Worm (Caenorhabditis elegans) whole organism, L2 larva: ENCODE results near the gene F13H10.3.

Experiments
- C34F6.9 ChIP-seq: fragments of 150-350 bp; optimal IDR thresholded peaks from 2 replicates; lab custom pipeline; 2014; ENCODE audit warnings: missing biosample characterization, missing genetic modification characterization
- F13H6.1 ChIP-seq: sonication (generic microtip); optimal IDR thresholded peaks from 2 replicates; lab custom pipeline; 2016; ENCODE audit warnings: missing genetic modification characterization, missing compliant biosample characterization
- R02D3.7 ChIP-seq: fragments of 150-350 bp; optimal IDR thresholded peaks from 2 replicates; lab custom pipeline; 2014; ENCODE audit warnings: missing biosample characterization, missing genetic modification characterization
- Y55F3AM.14 ChIP-seq: fragments of 200-800 bp; sonication (Bioruptor generic); optimal IDR thresholded peaks from 2 replicates; lab custom pipeline; 2018; ENCODE audit warnings: mild to moderate bottlenecking, missing genetic modification characterization, missing compliant biosample characterization
- ZK546.5 ChIP-seq: sonication (generic microtip); optimal IDR thresholded peaks from 2 replicates; lab custom pipeline; 2017; ENCODE audit warnings: missing biosample characterization, missing genetic modification characterization
- alr-1 ChIP-seq: fragments of 150-350 bp; optimal IDR thresholded peaks from 2 replicates; lab custom pipeline; 2014; ENCODE audit warnings: missing biosample characterization, missing genetic modification characterization
- aly-2 ChIP-seq: fragments of 150-350 bp; optimal IDR thresholded peaks from 2 replicates; lab custom pipeline; 2014; ENCODE audit warnings: missing biosample characterization, missing genetic modification characterization
- ama-1 ChIP-seq: fragments of 150-350 bp; optimal IDR thresholded peaks from 2 replicates; lab custom pipeline; 2018; ENCODE audit warnings: inconsistent platforms
- blmp-1 ChIP-seq: sonication (generic microtip); optimal IDR thresholded peaks from 2 replicates; lab custom pipeline; 2017; ENCODE audit warnings: missing genetic modification characterization, mild to moderate bottlenecking, missing compliant biosample characterization, antibody characterized with exemption, moderate library complexity; ENCODE audit not compliant: insufficient read depth
- ceh-16 ChIP-seq: fragments of 150-350 bp; optimal IDR thresholded peaks from 2 replicates; lab custom pipeline; 2014; ENCODE audit warnings: missing biosample characterization, missing genetic modification characterization
- ceh-82 ChIP-seq: fragments of 150-350 bp; optimal IDR thresholded peaks from 2 replicates; lab custom pipeline; 2014; ENCODE audit warnings: missing biosample characterization, missing genetic modification characterization
- crh-2 ChIP-seq: sonication (generic microtip); optimal IDR thresholded peaks from 2 replicates; lab custom pipeline; 2017; ENCODE audit warnings: missing biosample characterization, missing genetic modification characterization
- dmd-4 ChIP-seq: sonication (generic microtip); optimal IDR thresholded peaks from 2 replicates; lab custom pipeline; 2017; ENCODE audit warnings: missing biosample characterization, missing genetic modification characterization
- egl-27 ChIP-seq: sonication (generic microtip); optimal IDR thresholded peaks from 3 replicates; lab custom pipeline; 2017; ENCODE audit warnings: missing biosample characterization, missing genetic modification reagents, missing genetic modification characterization
- elt-1 ChIP-seq: fragments of 150-350 bp; optimal IDR thresholded peaks from 2 replicates; lab custom pipeline; 2014; ENCODE audit warnings: missing biosample characterization, missing genetic modification characterization
- elt-3 ChIP-seq: sonication (generic microtip); optimal IDR thresholded peaks from 2 replicates; lab custom pipeline; 2017; ENCODE audit warnings: missing biosample characterization, missing genetic modification characterization
- fos-1 ChIP-seq: fragments of 150-350 bp; optimal IDR thresholded peaks from 2 replicates; lab custom pipeline; 2014; ENCODE audit warnings: missing biosample characterization, missing genetic modification characterization
- gmeb-1 ChIP-seq: fragments of 150-350 bp; optimal IDR thresholded peaks from 2 replicates; lab custom pipeline; 2014; ENCODE audit warnings: missing biosample characterization, missing genetic modification characterization
- lin-11 ChIP-seq: fragments of 150-350 bp; sonication (generic microtip); optimal IDR thresholded peaks from 2 replicates; lab custom pipeline; 2014; ENCODE audit warnings: missing biosample characterization, missing genetic modification characterization, inconsistent platforms, mixed read lengths
- lin-13 ChIP-seq: fragments of 150-350 bp; optimal IDR thresholded peaks from 2 replicates; lab custom pipeline; 2014; ENCODE audit warnings: missing biosample characterization, missing genetic modification reagents, missing genetic modification characterization
- lin-39 ChIP-seq: fragments of 150-350 bp; optimal IDR thresholded peaks from 2 replicates; lab custom pipeline; 2014; ENCODE audit warnings: missing biosample characterization, missing genetic modification reagents, missing genetic modification characterization
- lsy-2 ChIP-seq, 2 experiments: fragments of 150-350 bp in 1 of 2; sonication (generic microtip) in 1 of 2; optimal IDR thresholded peaks; 2 replicates each; lab custom pipeline; 2014 to 2017; ENCODE audit warnings: missing biosample characterization in 2 of 2, missing genetic modification characterization in 2 of 2
- mab-5 ChIP-seq: fragments of 150-350 bp; optimal IDR thresholded peaks from 2 replicates; lab custom pipeline; 2014; ENCODE audit warnings: missing biosample characterization, missing genetic modification characterization
- mbf-1 ChIP-seq: sonication (generic microtip); optimal IDR thresholded peaks from 2 replicates; lab custom pipeline; 2017; ENCODE audit warnings: missing biosample characterization, missing genetic modification characterization
- mdl-1 ChIP-seq, 2 experiments: fragments of 150-350 bp in 1 of 2; sonication (generic microtip) in 1 of 2; optimal IDR thresholded peaks; 2 replicates each; lab custom pipeline; 2017; ENCODE audit warnings: missing biosample characterization in 2 of 2, missing genetic modification characterization in 2 of 2
- nhr-10 ChIP-seq: sonication (generic microtip); optimal IDR thresholded peaks from 2 replicates; lab custom pipeline; 2017; ENCODE audit warnings: missing biosample characterization, missing genetic modification characterization
- nhr-11 ChIP-seq: fragments of 150-350 bp; optimal IDR thresholded peaks from 2 replicates; lab custom pipeline; 2014; ENCODE audit warnings: missing biosample characterization, missing genetic modification characterization
- nhr-12 ChIP-seq: fragments of 150-350 bp; optimal IDR thresholded peaks from 2 replicates; lab custom pipeline; 2014; ENCODE audit warnings: missing biosample characterization, missing genetic modification characterization
- nhr-129 ChIP-seq: fragments of 150-350 bp; optimal IDR thresholded peaks from 2 replicates; lab custom pipeline; 2014; ENCODE audit warnings: missing biosample characterization, missing genetic modification characterization
- nhr-21 ChIP-seq: fragments of 150-350 bp; optimal IDR thresholded peaks from 2 replicates; lab custom pipeline; 2014; ENCODE audit warnings: missing biosample characterization, missing genetic modification characterization
- nhr-23 ChIP-seq: fragments of 150-350 bp; optimal IDR thresholded peaks from 2 replicates; lab custom pipeline; 2014; ENCODE audit warnings: missing biosample characterization, missing genetic modification reagents, missing genetic modification characterization
- nhr-237 ChIP-seq: fragments of 150-350 bp; optimal IDR thresholded peaks from 2 replicates; lab custom pipeline; 2014; ENCODE audit warnings: missing biosample characterization, missing genetic modification characterization
- nhr-25 ChIP-seq: fragments of 150-350 bp; sonication (generic microtip); optimal IDR thresholded peaks from 3 replicates; lab custom pipeline; 2014; ENCODE audit warnings: missing biosample characterization, missing genetic modification characterization
- nhr-6 ChIP-seq: fragments of 150-350 bp; optimal IDR thresholded peaks from 2 replicates; lab custom pipeline; 2014; ENCODE audit warnings: missing biosample characterization, missing genetic modification characterization
- nhr-77 ChIP-seq: fragments of 150-350 bp; optimal IDR thresholded peaks from 2 replicates; lab custom pipeline; 2014; ENCODE audit warnings: missing biosample characterization, missing genetic modification characterization
- peb-1 ChIP-seq: fragments of 150-350 bp; optimal IDR thresholded peaks from 2 replicates; lab custom pipeline; 2014; ENCODE audit warnings: missing biosample characterization, missing genetic modification characterization
- sem-4 ChIP-seq: fragments of 150-350 bp; optimal IDR thresholded peaks from 2 replicates; lab custom pipeline; 2014; ENCODE audit warnings: missing biosample characterization, missing genetic modification reagents, missing genetic modification characterization
- skn-1 ChIP-seq: sonication (generic microtip); optimal IDR thresholded peaks from 2 replicates; lab custom pipeline; 2017; ENCODE audit warnings: missing biosample characterization, missing genetic modification characterization
- sma-3 ChIP-seq: sonication (generic microtip); optimal IDR thresholded peaks from 2 replicates; lab custom pipeline; 2016; ENCODE audit warnings: missing genetic modification reagents, missing genetic modification characterization, missing compliant biosample characterization
- sma-9 ChIP-seq, 2 experiments: fragments of 150-350 bp in 1 of 2; sonication (generic microtip) in 1 of 2; optimal IDR thresholded peaks; 2 replicates each; lab custom pipeline; 2014 to 2016; ENCODE audit warnings: missing genetic modification characterization in 2 of 2, mild to moderate bottlenecking in 1 of 2, missing biosample characterization in 1 of 2, missing compliant biosample characterization in 1 of 2, missing genetic modification reagents in 1 of 2, moderate library complexity in 1 of 2
- snpc-4 ChIP-seq: fragments of 150-350 bp; optimal IDR thresholded peaks from 2 replicates; lab custom pipeline; 2014; ENCODE audit warnings: missing biosample characterization, missing genetic modification characterization
- unc-39 ChIP-seq: fragments of 150-350 bp; optimal IDR thresholded peaks from 2 replicates; lab custom pipeline; 2014; ENCODE audit warnings: missing biosample characterization, missing genetic modification characterization
- unc-55 ChIP-seq: fragments of 150-350 bp; sonication (generic microtip); optimal IDR thresholded peaks from 3 replicates; lab custom pipeline; 2014; ENCODE audit warnings: missing biosample characterization, missing genetic modification reagents, missing genetic modification characterization
- unc-62 ChIP-seq: fragments of 150-350 bp; optimal IDR thresholded peaks from 2 replicates; lab custom pipeline; 2014; ENCODE audit warnings: missing biosample characterization, missing genetic modification reagents, missing genetic modification characterization
- zag-1 ChIP-seq: fragments of 150-350 bp; optimal IDR thresholded peaks from 2 replicates; lab custom pipeline; 2014; ENCODE audit warnings: missing biosample characterization, missing genetic modification characterization
- ztf-1 ChIP-seq: fragments of 200-800 bp; sonication (Bioruptor generic); conservative IDR thresholded peaks from 2 replicates; pipeline ENCODE4 v1.3.6; 2022; ENCODE audit warnings: missing genetic modification characterization, missing compliant biosample characterization
- ztf-11 ChIP-seq: sonication (generic microtip); optimal IDR thresholded peaks from 2 replicates; lab custom pipeline; 2017; ENCODE audit warnings: missing biosample characterization, missing genetic modification characterization
- ztf-4 ChIP-seq: fragments of 150-350 bp; optimal IDR thresholded peaks from 2 replicates; lab custom pipeline; 2014; ENCODE audit warnings: missing biosample characterization, missing genetic modification characterization

Gene F13H10.3

ce11 chrIV:11037118-11037719 is 21.5 kb upstream of the F13H10.3 start:
- TF ChIP-seq zag-1 (tag; lab: Kevin White, UChicago): peak; percentile 22
- peak in 1 of 2 experiments; percentile 33 for TF ChIP-seq lsy-2 (tag; optimal IDR thresholded peaks at IDR 0.05; lab: Kevin White, UChicago)
- peak; percentile 73 for TF ChIP-seq fos-1 (tag; lab: Kevin White, UChicago)
- TF ChIP-seq gmeb-1 (tag; lab: Kevin White, UChicago): no peak

ce11 chrIV:11036222-11036621 is 20.5 kb upstream of the F13H10.3 start, which contains the start of gene fkb-1:
fkb-1 (plus strand) TSS chrIV:11036582.
- no peak for TF ChIP-seq nhr-237 (tag; lab: Kevin White, UChicago)
- no peak for TF ChIP-seq ztf-4 (tag; lab: Kevin White, UChicago)
- peak; percentile 32 for TF ChIP-seq sma-3 (GFP tag; lab: Kevin White, UChicago)
- TF ChIP-seq mbf-1: no peak
- no peak for TF ChIP-seq alr-1 (tag; lab: Kevin White, UChicago)
- TF ChIP-seq unc-62: no peak
- TF ChIP-seq lin-39 (tag; lab: Kevin White, UChicago): no peak
- TF ChIP-seq elt-3 (tag; lab: Kevin White, UChicago): no peak
- no peak for TF ChIP-seq mab-5 (tag; lab: Kevin White, UChicago)
- no peak for TF ChIP-seq R02D3.7 (tag; lab: Kevin White, UChicago)
- TF ChIP-seq aly-2 (tag; lab: Kevin White, UChicago): no peak
- no peak for TF ChIP-seq elt-1 (tag; lab: Kevin White, UChicago)
- no peak for TF ChIP-seq nhr-23 (tag; lab: Kevin White, UChicago)
- peak; percentile 74 for TF ChIP-seq fos-1 (tag; lab: Kevin White, UChicago)
- TF ChIP-seq nhr-12 (tag; lab: Kevin White, UChicago): no peak
- peak; percentile 77 for TF ChIP-seq gmeb-1 (tag; lab: Kevin White, UChicago)
- TF ChIP-seq nhr-11 (tag; lab: Kevin White, UChicago): no peak
- no peak for TF ChIP-seq snpc-4
- TF ChIP-seq lsy-2 (tag; optimal IDR thresholded peaks at IDR 0.05; lab: Kevin White, UChicago): peak; percentile 49 to 83
- TF ChIP-seq ztf-11 (tag; lab: Kevin White, UChicago): no peak
- no peak for TF ChIP-seq mdl-1 (tag; optimal IDR thresholded peaks at IDR 0.05; lab: Kevin White, UChicago)
- peak; percentile 44 for TF ChIP-seq lin-11 (tag; lab: Kevin White, UChicago)
- no peak for TF ChIP-seq peb-1 (tag; lab: Kevin White, UChicago)
- peak; percentile 76 for TF ChIP-seq sma-9 (GFP tag; optimal IDR thresholded peaks at IDR 0.05; lab: Kevin White, UChicago)
- no peak for TF ChIP-seq sma-9 (tag; optimal IDR thresholded peaks at IDR 0.05; lab: Kevin White, UChicago)
- TF ChIP-seq dmd-4: no peak
- TF ChIP-seq ama-1 (lab: Kevin White, UChicago): no peak
- TF ChIP-seq sem-4 (tag; lab: Kevin White, UChicago): peak; percentile 42
- no peak for TF ChIP-seq egl-27 (tag; lab: Kevin White, UChicago)
- TF ChIP-seq unc-39 (tag; lab: Kevin White, UChicago): no peak
- TF ChIP-seq nhr-77 (tag; lab: Kevin White, UChicago): no peak
- no peak for TF ChIP-seq blmp-1 (tag; lab: Kevin White, UChicago)
- TF ChIP-seq nhr-129 (tag; lab: Kevin White, UChicago): peak; percentile 72
- no peak for TF ChIP-seq ztf-1 (GFP tag; lab: Robert Waterston, UW)
- peak; percentile 77 for TF ChIP-seq zag-1 (tag; lab: Kevin White, UChicago)
- peak; percentile 50 for TF ChIP-seq lin-13 (GFP tag; lab: Kevin White, UChicago)
- TF ChIP-seq nhr-25 (tag; lab: Kevin White, UChicago): peak; percentile 38
- no peak for TF ChIP-seq ZK546.5 (tag; lab: Kevin White, UChicago)
- peak; percentile 87 for TF ChIP-seq C34F6.9 (tag; lab: Kevin White, UChicago)
- TF ChIP-seq unc-55: peak; percentile 79
- peak; percentile 19 for TF ChIP-seq nhr-21
- no peak for TF ChIP-seq Y55F3AM.14 (GFP tag; lab: Kevin White, UChicago)
- TF ChIP-seq F13H6.1 (tag; lab: Kevin White, UChicago): peak; percentile 59
- TF ChIP-seq nhr-6: peak; percentile 45
- no peak for TF ChIP-seq nhr-10 (tag; lab: Kevin White, UChicago)
- no peak for TF ChIP-seq ceh-16 (tag; lab: Kevin White, UChicago)
- TF ChIP-seq ceh-82 (tag; lab: Kevin White, UChicago): no peak
- TF ChIP-seq skn-1 (tag; lab: Kevin White, UChicago): no peak
- peak; percentile 98 for TF ChIP-seq crh-2 (tag; lab: Kevin White, UChicago)
